Worm (Caenorhabditis elegans) whole organism, L1 larva: Measurements from ENCODE around the gene F59B2.9.

Source experiments
- ceh-82 ChIP-seq, 3 experiments: fragments of 150-350 bp in 1 of 3; sonication (generic microtip) in 2 of 3; optimal IDR thresholded peaks; 2 replicates each; lab custom pipeline; 2014 to 2017; ENCODE audit warnings: missing biosample characterization in 3 of 3, missing genetic modification characterization in 3 of 3
- fos-1 ChIP-seq: fragments of 150-350 bp; optimal IDR thresholded peaks from 2 replicates; lab custom pipeline; 2014; ENCODE audit warnings: missing biosample characterization, missing genetic modification characterization
- hlh-17 ChIP-seq: fragments of 200-800 bp; sonication (Bioruptor generic); optimal IDR thresholded peaks from 2 replicates; lab custom pipeline; 2018; ENCODE audit warnings: missing genetic modification characterization, mild to moderate bottlenecking, missing compliant biosample characterization, moderate library complexity, borderline replicate concordance
- lsy-2 ChIP-seq, 2 experiments: fragments of 150-350 bp; optimal IDR thresholded peaks; 2 replicates each; lab custom pipeline; 2014; ENCODE audit warnings: missing biosample characterization in 2 of 2, missing genetic modification characterization in 2 of 2
- nhr-237 ChIP-seq: fragments of 150-350 bp; optimal IDR thresholded peaks from 2 replicates; lab custom pipeline; 2014; ENCODE audit warnings: missing biosample characterization, missing genetic modification characterization
- nhr-28 ChIP-seq: fragments of 150-350 bp; optimal IDR thresholded peaks from 2 replicates; lab custom pipeline; 2014; ENCODE audit warnings: missing biosample characterization, missing genetic modification characterization
- nhr-90 ChIP-seq: sonication (generic microtip); optimal IDR thresholded peaks from 2 replicates; lab custom pipeline; 2016; ENCODE audit warnings: mild to moderate bottlenecking, missing genetic modification characterization, missing compliant biosample characterization; ENCODE audit not compliant: poor library complexity
- pqm-1 ChIP-seq: sonication (generic microtip); optimal IDR thresholded peaks from 3 replicates; lab custom pipeline; 2017; ENCODE audit warnings: missing biosample characterization, missing genetic modification characterization

ce11 chrIII:8961993-8962392, 50.2 kb downstream of the F59B2.9 start, which contains the start of gene grl-25:
- TF ChIP-seq lsy-2 (tag; optimal IDR thresholded peaks at IDR 0.05; lab: Kevin White, UChicago), result no peak
- TF ChIP-seq pqm-1 (tag; lab: Kevin White, UChicago), result no peak
- no peak for TF ChIP-seq nhr-90 (tag; lab: Kevin White, UChicago)
- no peak for TF ChIP-seq nhr-237 (tag; lab: Kevin White, UChicago)
- no peak for TF ChIP-seq nhr-28 (tag; lab: Kevin White, UChicago)
- TF ChIP-seq ceh-82 (tag; optimal IDR thresholded peaks at IDR 0.05; lab: Kevin White, UChicago), result no peak
- no peak for TF ChIP-seq fos-1 (tag; lab: Kevin White, UChicago)
- TF ChIP-seq hlh-17 (GFP tag; lab: Kevin White, UChicago), result no peak
